Worm (Caenorhabditis elegans): ENCODE results near the gene Y57G11C.1144.

ce11 chrIV:14903188-14903587 lies 33.9 kb upstream of the Y57G11C.1144 start:
- TF ChIP-seq unc-62 (GFP tag; optimal IDR thresholded peaks at IDR 0.05) (no peak), M03D4.4 (tag; optimal IDR thresholded peaks at IDR 0.05) (no peak), nhr-12 (tag; optimal IDR thresholded peaks at IDR 0.05) (no peak), ceh-43 (GFP tag; optimal IDR thresholded peaks at IDR 0.05) (no peak), elt-3 (tag; optimal IDR thresholded peaks at IDR 0.05) (no peak), ztf-11 (tag; optimal IDR thresholded peaks at IDR 0.05) (no peak)

Measured in whole organism, mixed stage, embryonic.